Fruit fly (Drosophila melanogaster) whole organism, embryonic: ENCODE measurements around the gene CG42758.

Experiments used
- Asciz ChIP-seq: fragments of 200-800 bp; sonication (Bioruptor generic); optimal IDR thresholded peaks from 2 replicates; lab custom pipeline; 2017; ENCODE audit warnings: missing biosample characterization, mild to moderate bottlenecking, missing genetic modification characterization, missing genetic modification reagents
- Blimp-1 ChIP-seq: fragments of 200-800 bp; sonication (Bioruptor generic); optimal IDR thresholded peaks from 3 replicates; lab custom pipeline; 2018; ENCODE audit warnings: missing biosample characterization, missing genetic modification characterization, mild to moderate bottlenecking, moderate library complexity, missing genetic modification reagents
- CG11695 ChIP-seq: fragments of 200-800 bp; sonication (Bioruptor generic); IDR thresholded peaks from 3 replicates; pipeline ENCODE4 v1.3.6; 2022; ENCODE audit warnings: missing biosample characterization, missing genetic modification characterization
- CG12659 ChIP-seq: fragments of 200-800 bp; sonication (Bioruptor generic); optimal IDR thresholded peaks from 3 replicates; lab custom pipeline; 2017; ENCODE audit warnings: mild to moderate bottlenecking, missing biosample characterization, missing genetic modification reagents, missing genetic modification characterization
- CG16863 ChIP-seq: fragments of 200-800 bp; sonication (Bioruptor generic); optimal IDR thresholded peaks from 3 replicates; lab custom pipeline; 2016; ENCODE audit warnings: missing biosample characterization, missing genetic modification characterization
- CG17359 ChIP-seq: fragments of 200-800 bp; sonication (Bioruptor generic); optimal IDR thresholded peaks from 3 replicates; lab custom pipeline; 2018; ENCODE audit warnings: missing biosample characterization, mild to moderate bottlenecking, missing genetic modification characterization, moderate library complexity
- CG18599 ChIP-seq: fragments of 200-800 bp; sonication (Bioruptor generic); optimal IDR thresholded peaks from 3 replicates; lab custom pipeline; 2017; ENCODE audit warnings: missing biosample characterization, missing genetic modification characterization, mild to moderate bottlenecking, moderate library complexity, missing genetic modification reagents
- CG31365 ChIP-seq: fragments of 200-800 bp; sonication (Bioruptor generic); optimal IDR thresholded peaks from 2 replicates; lab custom pipeline; 2018; ENCODE audit warnings: missing biosample characterization, mild to moderate bottlenecking, missing genetic modification characterization
- CG31388 ChIP-seq: fragments of 200-800 bp; sonication (Bioruptor generic); optimal IDR thresholded peaks from 2 replicates; lab custom pipeline; 2016; ENCODE audit warnings: missing biosample characterization, missing genetic modification characterization
- CG32532 ChIP-seq: fragments of 200-800 bp; sonication (Bioruptor generic); IDR thresholded peaks from 2 replicates; pipeline ENCODE4 v1.3.6; 2022; ENCODE audit warnings: missing biosample characterization, missing genetic modification characterization
- CG3407 ChIP-seq: fragments of 200-800 bp; sonication (Bioruptor generic); optimal IDR thresholded peaks from 2 replicates; lab custom pipeline; 2018; ENCODE audit warnings: missing biosample characterization, mild to moderate bottlenecking, missing genetic modification characterization
- CG3995 ChIP-seq: fragments of 200-800 bp; sonication (Bioruptor generic); optimal IDR thresholded peaks from 3 replicates; lab custom pipeline; 2016; ENCODE audit warnings: missing biosample characterization, missing genetic modification characterization
- CG4424 ChIP-seq: fragments of 200-800 bp; sonication (Bioruptor generic); optimal IDR thresholded peaks from 3 replicates; lab custom pipeline; 2016; ENCODE audit warnings: missing biosample characterization, missing genetic modification characterization
- CG6254 ChIP-seq: fragments of 200-800 bp; sonication (Bioruptor generic); optimal IDR thresholded peaks from 3 replicates; lab custom pipeline; 2017; ENCODE audit warnings: mild to moderate bottlenecking, missing biosample characterization, missing genetic modification reagents, missing genetic modification characterization
- CG6689 ChIP-seq: fragments of 200-800 bp; sonication (Bioruptor generic); IDR thresholded peaks from 2 replicates; pipeline ENCODE4 v1.3.6; 2022; ENCODE audit warnings: missing biosample characterization, missing genetic modification characterization
- CG8089 ChIP-seq: fragments of 200-800 bp; sonication (Bioruptor generic); optimal IDR thresholded peaks from 3 replicates; lab custom pipeline; 2016; ENCODE audit warnings: missing biosample characterization, missing genetic modification characterization
- CG9609 ChIP-seq: fragments of 200-800 bp; sonication (Bioruptor generic); optimal IDR thresholded peaks from 3 replicates; lab custom pipeline; 2016; ENCODE audit warnings: missing biosample characterization, missing genetic modification characterization
- CG9817 ChIP-seq: fragments of 200-800 bp; sonication (Bioruptor generic); optimal IDR thresholded peaks from 2 replicates; lab custom pipeline; 2018; ENCODE audit warnings: missing biosample characterization, mild to moderate bottlenecking, missing genetic modification characterization, moderate library complexity
- CTCF ChIP-seq: fragments of 200-800 bp; sonication (Bioruptor generic); optimal IDR thresholded peaks from 2 replicates; lab custom pipeline; 2017; ENCODE audit warnings: missing biosample characterization, mild to moderate bottlenecking, missing genetic modification characterization, moderate library complexity
- Chrac-16 ChIP-seq: fragments of 200-800 bp; sonication (Bioruptor generic); optimal IDR thresholded peaks from 3 replicates; lab custom pipeline; 2016; ENCODE audit warnings: missing biosample characterization, missing genetic modification characterization
- D19A ChIP-seq: fragments of 200-800 bp; optimal IDR thresholded peaks from 3 replicates; lab custom pipeline; 2019; ENCODE audit warnings: missing biosample characterization, mild to moderate bottlenecking, missing genetic modification characterization, moderate library complexity
- Dbx ChIP-seq: fragments of 200-800 bp; sonication (Bioruptor generic); IDR thresholded peaks from 3 replicates; pipeline ENCODE4 v1.3.6; 2022; ENCODE audit warnings: missing biosample characterization, missing genetic modification characterization
- Deaf1 ChIP-seq: fragments of 200-800 bp; optimal IDR thresholded peaks from 3 replicates; lab custom pipeline; 2019; ENCODE audit warnings: missing biosample characterization, mild to moderate bottlenecking, missing genetic modification characterization, moderate library complexity
- Hr78 ChIP-seq, 2 experiments: fragments of 200-800 bp in 1 of 2; fragments of >200 bp in 1 of 2; sonication (Bioruptor generic) in 1 of 2; optimal IDR thresholded peaks; 2 replicates each; lab custom pipeline; 2017 to 2019; ENCODE audit warnings: missing biosample characterization in 2 of 2, missing genetic modification characterization in 2 of 2, mild to moderate bottlenecking in 1 of 2, moderate library complexity in 1 of 2
- Max ChIP-seq: fragments of 200-800 bp; sonication (Bioruptor generic); optimal IDR thresholded peaks from 2 replicates; lab custom pipeline; 2016; ENCODE audit warnings: missing biosample characterization, mild to moderate bottlenecking, missing genetic modification characterization
- Nf-YA ChIP-seq: fragments of 200-800 bp; sonication (Bioruptor generic); IDR thresholded peaks from 2 replicates; pipeline ENCODE4 v1.3.6; 2022; ENCODE audit warnings: missing biosample characterization, missing genetic modification characterization
- NfI ChIP-seq: fragments of 200-800 bp; sonication (Bioruptor generic); optimal IDR thresholded peaks from 3 replicates; lab custom pipeline; 2018; ENCODE audit warnings: missing biosample characterization, mild to moderate bottlenecking, missing genetic modification characterization, moderate library complexity
- TFAM ChIP-seq: fragments of 200-800 bp; sonication (Bioruptor generic); optimal IDR thresholded peaks from 2 replicates; lab custom pipeline; 2017; ENCODE audit warnings: missing biosample characterization, missing genetic modification characterization, inconsistent platforms
- Tbp ChIP-seq: fragments of >200 bp; optimal IDR thresholded peaks from 2 replicates; lab custom pipeline; 2018; ENCODE audit warnings: missing biosample characterization, missing genetic modification characterization
- ara ChIP-seq: fragments of 200-800 bp; sonication (Bioruptor generic); IDR thresholded peaks from 2 replicates; pipeline ENCODE4 v1.3.6; 2022; ENCODE audit warnings: missing biosample characterization, missing genetic modification characterization
- btn ChIP-seq: fragments of 200-800 bp; sonication (Bioruptor generic); optimal IDR thresholded peaks from 2 replicates; lab custom pipeline; 2016; ENCODE audit warnings: missing biosample characterization, missing genetic modification characterization
- cwo ChIP-seq: fragments of 200-800 bp; sonication (Bioruptor generic); optimal IDR thresholded peaks from 3 replicates; lab custom pipeline; 2017; ENCODE audit warnings: missing biosample characterization, missing genetic modification characterization, mild to moderate bottlenecking, moderate library complexity, missing genetic modification reagents
- emc ChIP-seq: fragments of 200-800 bp; sonication (Bioruptor generic); optimal IDR thresholded peaks from 2 replicates; lab custom pipeline; 2016; ENCODE audit warnings: missing biosample characterization, missing genetic modification characterization
- en ChIP-seq: fragments of 200-800 bp; sonication (Bioruptor generic); optimal IDR thresholded peaks from 2 replicates; lab custom pipeline; 2016; ENCODE audit warnings: missing biosample characterization, missing genetic modification characterization
- fd102C ChIP-seq: fragments of 200-800 bp; sonication (Bioruptor generic); optimal IDR thresholded peaks from 2 replicates; lab custom pipeline; 2018; ENCODE audit warnings: missing biosample characterization, mild to moderate bottlenecking, missing genetic modification characterization, moderate library complexity
- lab ChIP-seq: fragments of 200-800 bp; sonication (Bioruptor generic); optimal IDR thresholded peaks from 3 replicates; lab custom pipeline; 2017; ENCODE audit warnings: missing biosample characterization, missing genetic modification characterization, mild to moderate bottlenecking, moderate library complexity, missing genetic modification reagents
- mirr ChIP-seq: fragments of 200-800 bp; sonication (Bioruptor generic); optimal IDR thresholded peaks from 3 replicates; lab custom pipeline; 2018; ENCODE audit warnings: missing biosample characterization, mild to moderate bottlenecking, missing genetic modification characterization
- nerfin-2 ChIP-seq: fragments of 200-800 bp; sonication (Bioruptor generic); IDR thresholded peaks from 2 replicates; pipeline ENCODE4 v1.3.6; 2022; ENCODE audit warnings: missing biosample characterization, missing genetic modification characterization; ENCODE audit not compliant: partially characterized antibody
- nmo ChIP-seq: fragments of 200-800 bp; sonication (Bioruptor generic); optimal IDR thresholded peaks from 2 replicates; lab custom pipeline; 2018; ENCODE audit warnings: missing biosample characterization, mild to moderate bottlenecking, missing genetic modification characterization, moderate library complexity
- odd ChIP-seq: fragments of 200-800 bp; sonication (Bioruptor generic); optimal IDR thresholded peaks from 2 replicates; lab custom pipeline; 2017; ENCODE audit warnings: missing biosample characterization, mild to moderate bottlenecking, missing genetic modification characterization
- phol ChIP-seq: fragments of 200-800 bp; sonication (Bioruptor generic); optimal IDR thresholded peaks from 3 replicates; lab custom pipeline; 2018; ENCODE audit warnings: missing biosample characterization, mild to moderate bottlenecking, missing genetic modification characterization, moderate library complexity
- prd ChIP-seq, 3 experiments: fragments of >200 bp in 2 of 3; fragments of 200-800 bp in 1 of 3; sonication (Bioruptor generic) in 1 of 3; optimal IDR thresholded peaks in 2 of 3; IDR thresholded peaks in 1 of 3; 2 replicates in 2 of 3; 3 replicates in 1 of 3; pipeline versions ENCODE4 v1.3.6 to Lab custom; 2017 to 2022; ENCODE audit warnings: missing biosample characterization in 1 of 3, missing genetic modification characterization in 1 of 3
- run ChIP-seq: fragments of 200-800 bp; sonication (Bioruptor generic); optimal IDR thresholded peaks from 3 replicates; lab custom pipeline; 2018; ENCODE audit warnings: missing biosample characterization, mild to moderate bottlenecking, missing genetic modification characterization
- seq ChIP-seq: fragments of 200-800 bp; sonication (Bioruptor generic); IDR thresholded peaks from 2 replicates; pipeline ENCODE4 v1.3.6; 2022; ENCODE audit warnings: missing biosample characterization, missing genetic modification characterization
- twi ChIP-seq: fragments of 200-800 bp; optimal IDR thresholded peaks from 2 replicates; lab custom pipeline; 2019; ENCODE audit warnings: missing biosample characterization, mild to moderate bottlenecking, missing genetic modification characterization, moderate library complexity
- unc-4 ChIP-seq: fragments of 200-800 bp; sonication (Bioruptor generic); IDR thresholded peaks from 2 replicates; pipeline ENCODE4 v1.3.6; 2022; ENCODE audit warnings: missing biosample characterization, missing genetic modification characterization; ENCODE audit not compliant: partially characterized antibody
- zfh2 ChIP-seq: fragments of 200-800 bp; sonication (Bioruptor generic); optimal IDR thresholded peaks from 2 replicates; lab custom pipeline; 2016; ENCODE audit warnings: missing biosample characterization, missing genetic modification characterization

The CG42758 gene

dm6 chr3L:14544987-14545943, 22.0 kb upstream of the CG42758 start (continued):
- TF ChIP-seq emc = no peak
- no peak for TF ChIP-seq TFAM
- no peak for TF ChIP-seq CG31388 (GFP tag; lab: Kevin White, UChicago)
- no peak for TF ChIP-seq zfh2 (GFP tag; lab: Kevin White, UChicago)
- TF ChIP-seq btn (GFP tag; lab: Kevin White, UChicago) = peak; percentile 6
- peak; percentile 14 for TF ChIP-seq Chrac-16
- TF ChIP-seq CG3995 (GFP tag; lab: Kevin White, UChicago) = no peak
- peak; percentile 34 for TF ChIP-seq CG9817 (tag; lab: Kevin White, UChicago)
- TF ChIP-seq CG32532 (GFP tag; lab: Robert Waterston, UW) = no peak; the same call in 1 of the 2 replicates
- TF ChIP-seq ara (GFP tag; lab: Robert Waterston, UW) = no peak; the same call in 1 of the 2 replicates
- TF ChIP-seq Hr78 (GFP tag; optimal IDR thresholded peaks at IDR 0.05; lab: Kevin White, UChicago) = peak in 1 of 2 experiments; percentile 48
- peak; percentile 74 for TF ChIP-seq phol
- TF ChIP-seq cwo (GFP tag; lab: Kevin White, UChicago) = peak; percentile 56
- peak; percentile 44 for TF ChIP-seq Blimp-1 (GFP tag; lab: Kevin White, UChicago)
- TF ChIP-seq fd102C (GFP tag; lab: Kevin White, UChicago) = no peak
- TF ChIP-seq en (GFP tag; lab: Kevin White, UChicago) = no peak
- TF ChIP-seq CG4424 (GFP tag; lab: Kevin White, UChicago) = peak; percentile 66
- peak; percentile 16; the same call in 1 of the 2 replicates for TF ChIP-seq nerfin-2 (GFP tag; lab: Robert Waterston, UW)
- TF ChIP-seq Dbx (GFP tag; lab: Robert Waterston, UW) = no peak
- peak; percentile 26 for TF ChIP-seq CG6254 (GFP tag; lab: Kevin White, UChicago)
- no peak for TF ChIP-seq CG3407 (GFP tag; lab: Kevin White, UChicago)
- no peak for TF ChIP-seq CG16863 (GFP tag; lab: Kevin White, UChicago)
- TF ChIP-seq NfI (GFP tag; lab: Kevin White, UChicago) = peak; percentile 24
- TF ChIP-seq twi (tag; lab: Kevin White, UChicago) = peak; percentile 12
- TF ChIP-seq Deaf1 (tag; lab: Kevin White, UChicago) = peak; percentile 29
- peak; percentile 61 for TF ChIP-seq run (tag; lab: Kevin White, UChicago)
- no peak for TF ChIP-seq CG31365
- peak; percentile 31 for TF ChIP-seq D19A (tag; lab: Kevin White, UChicago)
- peak; percentile 46 for TF ChIP-seq seq
- peak; percentile 37 for TF ChIP-seq odd (GFP tag; lab: Kevin White, UChicago)
- no peak for TF ChIP-seq CG6689
- no peak; the same call in 2 of the 3 replicates for TF ChIP-seq CG11695 (GFP tag; lab: Robert Waterston, UW)
- TF ChIP-seq Asciz (GFP tag; lab: Kevin White, UChicago) = peak; percentile 56
- no peak for TF ChIP-seq Nf-YA (GFP tag; lab: Robert Waterston, UW)
- TF ChIP-seq prd (optimal IDR thresholded peaks at IDR 0.05; lab: Kevin White, UChicago) = no peak
- TF ChIP-seq prd (GFP tag; IDR thresholded peaks at IDR 0.05; lab: Robert Waterston, UW) = peak; percentile 38; the same call in 1 of the 3 replicates
- peak; percentile 53 for TF ChIP-seq CG18599 (GFP tag; lab: Kevin White, UChicago)
- TF ChIP-seq CTCF = no peak
- TF ChIP-seq lab (GFP tag; lab: Kevin White, UChicago) = peak; percentile 58
- TF ChIP-seq CG9609 (GFP tag; lab: Kevin White, UChicago) = peak; percentile 4
- peak; percentile 73 for TF ChIP-seq nmo (GFP tag; lab: Kevin White, UChicago)
- no peak for TF ChIP-seq Tbp (GFP tag; lab: Kevin White, UChicago)
- TF ChIP-seq CG8089 (GFP tag; lab: Kevin White, UChicago) = peak; percentile 44
- no peak for TF ChIP-seq unc-4
- TF ChIP-seq CG17359 (tag; lab: Kevin White, UChicago) = peak; percentile 27
- peak; percentile 55 for TF ChIP-seq CG12659 (GFP tag; lab: Kevin White, UChicago)
- peak; percentile 36 for TF ChIP-seq Max (GFP tag; lab: Kevin White, UChicago)
- peak; percentile 15 for TF ChIP-seq mirr (GFP tag; lab: Kevin White, UChicago)
